Fruit fly (Drosophila melanogaster): ENCODE measurements around the gene CG15545.

DNA sequence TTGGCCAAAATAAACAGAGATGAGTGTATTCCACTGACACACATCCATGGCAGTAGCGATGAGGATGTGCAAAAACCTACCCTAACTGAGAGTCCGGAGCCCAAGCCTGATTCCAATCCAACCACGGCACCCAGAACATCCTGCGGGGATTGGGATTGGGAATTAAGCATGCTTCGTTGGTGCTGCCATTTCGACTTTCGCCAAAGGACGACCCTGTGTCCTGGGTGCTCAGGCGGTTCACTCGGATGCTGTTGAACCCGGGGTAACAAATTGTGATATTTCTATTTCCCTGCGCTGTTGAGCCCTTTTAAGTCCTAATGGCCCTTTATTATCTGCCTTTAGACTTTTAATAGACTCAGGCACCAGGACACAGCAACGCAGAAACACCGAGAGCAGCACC is 17.0 kb downstream of the CG15545 start:
- TF ChIP-seq insv (optimal IDR thresholded peaks at IDR 0.05) (no peak), psq (optimal IDR thresholded peaks at IDR 0.05) (no peak), h (optimal IDR thresholded peaks at IDR 0.05) (no peak), Myc (optimal IDR thresholded peaks at IDR 0.05) (no peak), ttk (optimal IDR thresholded peaks at IDR 0.05) (no peak)

Measured in Kc167 (cell line).